Worm (Caenorhabditis elegans) whole organism, midembryonic: ENCODE measurements around the gene sas-6.

ENCODE experiments used
- T22C8.4 ChIP-seq: fragments of 200-800 bp; sonication (Bioruptor generic); IDR thresholded peaks from 2 replicates; pipeline ENCODE4 v1.3.6; 2022; ENCODE audit warnings: missing genetic modification characterization, missing compliant biosample characterization
- cog-1 ChIP-seq: sonication (generic microtip); optimal IDR thresholded peaks from 2 replicates; lab custom pipeline; 2016; ENCODE audit warnings: missing genetic modification characterization, missing compliant biosample characterization
- flt-1 ChIP-seq: fragments of 200-800 bp; sonication (Bioruptor generic); IDR thresholded peaks from 2 replicates; pipeline ENCODE4 v1.3.6; 2022; ENCODE audit warnings: missing genetic modification characterization, missing compliant biosample characterization
- klf-2 ChIP-seq: fragments of 200-800 bp; sonication (Bioruptor generic); conservative IDR thresholded peaks from 2 replicates; pipeline ENCODE4 v1.3.6; 2022; ENCODE audit warnings: missing genetic modification reagents, missing genetic modification characterization, missing compliant biosample characterization
- med-1 ChIP-seq: sonication (generic microtip); optimal IDR thresholded peaks from 2 replicates; lab custom pipeline; 2017; ENCODE audit warnings: missing genetic modification characterization, mild to moderate bottlenecking, missing compliant biosample characterization, antibody characterized with exemption, missing genetic modification reagents; ENCODE audit not compliant: insufficient read depth
- ref-1 ChIP-seq: fragments of 200-800 bp; sonication (Bioruptor generic); conservative IDR thresholded peaks from 2 replicates; pipeline ENCODE4 v1.3.6; 2022; ENCODE audit warnings: missing genetic modification reagents, missing genetic modification characterization, missing compliant biosample characterization
- tab-1 ChIP-seq: fragments of 200-800 bp; sonication (Bioruptor generic); IDR thresholded peaks from 2 replicates; pipeline ENCODE4 v1.3.6; 2022; ENCODE audit warnings: missing genetic modification characterization, missing compliant biosample characterization
- ztf-23 ChIP-seq: fragments of 200-800 bp; sonication (Bioruptor generic); IDR thresholded peaks from 2 replicates; pipeline ENCODE4 v1.3.6; 2022; ENCODE audit warnings: missing genetic modification reagents, missing genetic modification characterization, missing compliant biosample characterization
- ztf-29 ChIP-seq: fragments of 200-800 bp; sonication (Bioruptor generic); IDR thresholded peaks from 2 replicates; pipeline ENCODE4 v1.3.6; 2022; ENCODE audit warnings: missing genetic modification reagents, missing genetic modification characterization, missing compliant biosample characterization

sas-6 gene

ce11 chrIV:13788652-13789051 lies at the start of gene sas-6, which contains the start of gene Y45F10D.7:
TSS of gene sas-6 (minus strand) at chrIV:13788731.
TSS of gene Y45F10D.7 (plus strand) at chrIV:13788907.
- peak; percentile 69; the same call in 1 of the 2 replicates for TF ChIP-seq flt-1
- TF ChIP-seq ztf-29, result no peak
- 0 out of 2 replicates have a peak, but pooled peaks have one; percentile 44 for TF ChIP-seq klf-2 (GFP tag; lab: Robert Waterston, UW)
- TF ChIP-seq ztf-23 (GFP tag; lab: Robert Waterston, UW), result peak; percentile 60; the same call in 1 of the 2 replicates
- TF ChIP-seq T22C8.4 (GFP tag; lab: Robert Waterston, UW), result no peak

ce11 chrIV:13838296-13838695 lies 49.8 kb upstream of the sas-6 start:
- no peak for TF ChIP-seq ztf-29

ce11 chrIV:13836290-13836689 lies 47.8 kb upstream of the sas-6 start, which contains the start of gene H08M01.1:
TSS of gene H08M01.1 (minus strand) at chrIV:13836390.
- no peak for TF ChIP-seq ref-1 (GFP tag; lab: Robert Waterston, UW)
- no peak for TF ChIP-seq tab-1 (GFP tag; lab: Robert Waterston, UW)
- TF ChIP-seq flt-1, result no peak
- no peak for TF ChIP-seq cog-1 (tag; lab: Kevin White, UChicago)
- TF ChIP-seq T22C8.4 (GFP tag; lab: Robert Waterston, UW), result no peak
- TF ChIP-seq med-1, result no peak
- no peak for TF ChIP-seq klf-2 (GFP tag; lab: Robert Waterston, UW)
- no peak for TF ChIP-seq ztf-23 (GFP tag; lab: Robert Waterston, UW)
- TF ChIP-seq ztf-29, result no peak

- TF ChIP-seq ref-1 (GFP tag; lab: Robert Waterston, UW) (no peak), ztf-29 (no peak), tab-1 (GFP tag; lab: Robert Waterston, UW) (no peak), cog-1 (tag; lab: Kevin White, UChicago) (no peak), klf-2 (GFP tag; lab: Robert Waterston, UW) (no peak), med-1 (no peak), ztf-23 (GFP tag; lab: Robert Waterston, UW) (no peak)
These were observed 46.0 kb upstream of the sas-6 start for ce11 chrIV:13834394-13835129.

ce11 chrIV:13827586-13827985 lies 39.1 kb upstream of the sas-6 start, which contains the start of gene rga-5:
TSS of gene rga-5 (plus strand) at chrIV:13827886.
- no peak for TF ChIP-seq flt-1
- TF ChIP-seq med-1, result no peak
- TF ChIP-seq klf-2 (GFP tag; lab: Robert Waterston, UW), result no peak
- TF ChIP-seq ztf-29, result no peak
- TF ChIP-seq T22C8.4 (GFP tag; lab: Robert Waterston, UW), result no peak
- no peak for TF ChIP-seq ref-1 (GFP tag; lab: Robert Waterston, UW)
- no peak for TF ChIP-seq ztf-23 (GFP tag; lab: Robert Waterston, UW)
- TF ChIP-seq cog-1 (tag; lab: Kevin White, UChicago), result no peak
- no peak for TF ChIP-seq tab-1 (GFP tag; lab: Robert Waterston, UW)

ce11 chrIV:13826363-13826762 lies 37.8 kb upstream of the sas-6 start:
- no peak for TF ChIP-seq T22C8.4 (GFP tag; lab: Robert Waterston, UW)
- peak; percentile 19 for TF ChIP-seq cog-1 (tag; lab: Kevin White, UChicago)
- TF ChIP-seq klf-2 (GFP tag; lab: Robert Waterston, UW), result no peak

- TF ChIP-seq T22C8.4 (GFP tag; lab: Robert Waterston, UW) (no peak), ztf-23 (GFP tag; lab: Robert Waterston, UW) (no peak), med-1 (no peak), klf-2 (GFP tag; lab: Robert Waterston, UW) (no peak), flt-1 (no peak), cog-1 (tag; lab: Kevin White, UChicago) (no peak), tab-1 (GFP tag; lab: Robert Waterston, UW) (no peak), ref-1 (GFP tag; lab: Robert Waterston, UW) (no peak), ztf-29 (no peak)
These were observed 32.3 kb upstream of the sas-6 start, which contains the start of gene Y45F10D.15 for ce11 chrIV:13820862-13821261. TSS of gene Y45F10D.15 (minus strand) at chrIV:13820962.

- TF ChIP-seq T22C8.4 (GFP tag; lab: Robert Waterston, UW) (no peak), flt-1 (no peak), tab-1 (GFP tag; lab: Robert Waterston, UW) (no peak), ztf-29 (no peak), ztf-23 (GFP tag; lab: Robert Waterston, UW) (no peak), med-1 (no peak)
These were observed 19.2 kb upstream of the sas-6 start, which contains the start of gene Y45F10D.14 for ce11 chrIV:13807724-13808123. TSS of gene Y45F10D.14 (minus strand) at chrIV:13807824.

ce11 chrIV:13797859-13798374 lies 9.4 kb upstream of the sas-6 start, which contains the start of gene Y45F10D.6:
TSS of gene Y45F10D.6 (minus strand) at chrIV:13797909.
- TF ChIP-seq ztf-29 (no peak), ztf-23 (GFP tag; lab: Robert Waterston, UW) (no peak), tab-1 (GFP tag; lab: Robert Waterston, UW) (no peak), cog-1 (tag; lab: Kevin White, UChicago) (no peak), klf-2 (GFP tag; lab: Robert Waterston, UW) (no peak), med-1 (no peak), flt-1 (no peak), ref-1 (GFP tag; lab: Robert Waterston, UW) (no peak), T22C8.4 (GFP tag; lab: Robert Waterston, UW) (no peak)
